Worm (Caenorhabditis elegans) whole organism, L4 larva: ENCODE data around the gene pde-12.
A peak's percentile ranks its signal among the peaks of the same experiment; 100 is the strongest.

Experiments used
- F10B5.3 ChIP-seq: sonication (generic microtip); optimal IDR thresholded peaks from 2 replicates; lab custom pipeline; 2016; ENCODE audit warnings: mild to moderate bottlenecking, missing genetic modification characterization, missing compliant biosample characterization
- R02D3.7 ChIP-seq: fragments of 150-350 bp; sonication (generic microtip); optimal IDR thresholded peaks from 3 replicates; lab custom pipeline; 2014; ENCODE audit warnings: missing biosample characterization, missing genetic modification characterization
- T20F7.1 ChIP-seq: fragments of 200-800 bp; sonication (Bioruptor generic); optimal IDR thresholded peaks from 2 replicates; lab custom pipeline; 2018; ENCODE audit warnings: mild to moderate bottlenecking, missing genetic modification characterization, missing compliant biosample characterization
- T26A8.4 ChIP-seq: fragments of 200-800 bp; sonication (Bioruptor generic); IDR thresholded peaks from 2 replicates; pipeline ENCODE4 v1.3.6; 2022; ENCODE audit warnings: missing genetic modification characterization, missing compliant biosample characterization
- aha-1 ChIP-seq: fragments of 150-350 bp; peaks from one replicate; lab custom pipeline; 2014; ENCODE audit warnings: missing biosample characterization, missing genetic modification characterization
- ama-1 ChIP-seq: fragments of 150-350 bp; optimal IDR thresholded peaks from 2 replicates; lab custom pipeline; 2014; ENCODE audit warnings: inconsistent platforms, mixed read lengths
- ceh-32 ChIP-seq: sonication (generic microtip); optimal IDR thresholded peaks from 2 replicates; lab custom pipeline; 2016; ENCODE audit warnings: mild to moderate bottlenecking, missing genetic modification characterization, missing compliant biosample characterization; ENCODE audit not compliant: poor library complexity
- ceh-44 ChIP-seq: fragments of 200-800 bp; sonication (Bioruptor generic); IDR thresholded peaks from 2 replicates; pipeline ENCODE4 v1.3.6; 2022; ENCODE audit warnings: missing genetic modification reagents, missing genetic modification characterization, missing compliant biosample characterization
- ceh-82 ChIP-seq: sonication (generic microtip); optimal IDR thresholded peaks from 2 replicates; lab custom pipeline; 2017; ENCODE audit warnings: missing biosample characterization, missing genetic modification characterization
- cey-2 ChIP-seq: sonication (generic microtip); optimal IDR thresholded peaks from 3 replicates; lab custom pipeline; 2017; ENCODE audit warnings: missing genetic modification characterization, mild to moderate bottlenecking, missing compliant biosample characterization, antibody characterized with exemption, borderline replicate concordance; ENCODE audit not compliant: insufficient read depth
- daf-16 ChIP-seq, 3 experiments: sonication (generic microtip); optimal IDR thresholded peaks; 2 replicates each; lab custom pipeline; 2016 to 2017; ENCODE audit warnings: missing genetic modification characterization in 3 of 3, missing genetic modification reagents in 3 of 3, mild to moderate bottlenecking in 2 of 3, missing compliant biosample characterization in 2 of 3, missing biosample characterization in 1 of 3, moderate library complexity in 1 of 3
- daf-8 ChIP-seq: fragments of 200-800 bp; sonication (Bioruptor generic); IDR thresholded peaks from 2 replicates; pipeline ENCODE4 v1.3.6; 2022; ENCODE audit warnings: missing genetic modification characterization, missing compliant biosample characterization
- dmd-6 ChIP-seq: fragments of 200-800 bp; sonication (Bioruptor generic); IDR thresholded peaks from 2 replicates; pipeline ENCODE4 v1.3.6; 2022; ENCODE audit warnings: missing genetic modification reagents, missing genetic modification characterization, missing compliant biosample characterization
- dmd-9 ChIP-seq: fragments of 200-800 bp; sonication (Bioruptor generic); IDR thresholded peaks from 2 replicates; pipeline ENCODE4 v1.3.6; 2022; ENCODE audit warnings: missing genetic modification reagents, missing genetic modification characterization, missing compliant biosample characterization
- dve-1 ChIP-seq: sonication (generic microtip); optimal IDR thresholded peaks from 2 replicates; lab custom pipeline; 2017; ENCODE audit warnings: antibody characterized with exemption, mild to moderate bottlenecking, missing genetic modification characterization, missing compliant biosample characterization; ENCODE audit not compliant: insufficient read depth
- egl-43 ChIP-seq: fragments of 200-800 bp; sonication (Bioruptor generic); IDR thresholded peaks from 2 replicates; pipeline ENCODE4 v1.3.6; 2022; ENCODE audit warnings: missing genetic modification reagents, missing genetic modification characterization, missing compliant biosample characterization
- hlh-11 ChIP-seq: fragments of 200-800 bp; sonication (Bioruptor generic); optimal IDR thresholded peaks from 2 replicates; lab custom pipeline; 2018; ENCODE audit warnings: mild to moderate bottlenecking, missing genetic modification characterization, missing compliant biosample characterization
- hlh-30 ChIP-seq: sonication (generic microtip); optimal IDR thresholded peaks from 2 replicates; lab custom pipeline; 2017; ENCODE audit warnings: antibody characterized with exemption, mild to moderate bottlenecking, missing genetic modification characterization, missing compliant biosample characterization; ENCODE audit not compliant: insufficient read depth
- lin-29 ChIP-seq: fragments of 200-800 bp; sonication (Bioruptor generic); IDR thresholded peaks from 2 replicates; pipeline ENCODE4 v1.3.6; 2022; ENCODE audit warnings: missing genetic modification reagents, missing genetic modification characterization, missing compliant biosample characterization
- mdl-1 ChIP-seq, 2 experiments: fragments of 150-350 bp in 1 of 2; sonication (generic microtip) in 1 of 2; optimal IDR thresholded peaks; 2 replicates each; lab custom pipeline; 2014 to 2017; ENCODE audit warnings: missing biosample characterization in 2 of 2, missing genetic modification characterization in 2 of 2
- mxl-2 ChIP-seq: fragments of 200-800 bp; sonication (Bioruptor generic); conservative IDR thresholded peaks from 2 replicates; pipeline ENCODE4 v1.3.6; 2022; ENCODE audit warnings: missing genetic modification reagents, missing genetic modification characterization, missing compliant biosample characterization
- nhr-10 ChIP-seq: fragments of 150-350 bp; optimal IDR thresholded peaks from 2 replicates; lab custom pipeline; 2014; ENCODE audit warnings: missing biosample characterization, missing genetic modification characterization
- nhr-102 ChIP-seq: sonication (generic microtip); optimal IDR thresholded peaks from 2 replicates; lab custom pipeline; 2016; ENCODE audit warnings: mild to moderate bottlenecking, missing genetic modification characterization, moderate library complexity, missing compliant biosample characterization
- nhr-237 ChIP-seq: sonication (generic microtip); optimal IDR thresholded peaks from 2 replicates; lab custom pipeline; 2017; ENCODE audit warnings: missing biosample characterization, missing genetic modification characterization
- nhr-25 ChIP-seq: sonication (generic microtip); optimal IDR thresholded peaks from 2 replicates; lab custom pipeline; 2017; ENCODE audit warnings: missing genetic modification characterization, mild to moderate bottlenecking, missing compliant biosample characterization, antibody characterized with exemption, moderate library complexity, borderline replicate concordance; ENCODE audit not compliant: insufficient read depth
- nhr-28 ChIP-seq: fragments of 150-350 bp; optimal IDR thresholded peaks from 2 replicates; lab custom pipeline; 2014; ENCODE audit warnings: missing biosample characterization, missing genetic modification characterization
- nhr-42 ChIP-seq: fragments of 200-800 bp; sonication (Bioruptor generic); IDR thresholded peaks from 2 replicates; pipeline ENCODE4 v1.3.6; 2022; ENCODE audit warnings: missing genetic modification characterization, missing compliant biosample characterization
- nhr-48 ChIP-seq: sonication (generic microtip); optimal IDR thresholded peaks from 2 replicates; lab custom pipeline; 2016; ENCODE audit warnings: mild to moderate bottlenecking, missing genetic modification characterization, missing compliant biosample characterization
- nhr-76 ChIP-seq: fragments of 150-350 bp; optimal IDR thresholded peaks from 2 replicates; lab custom pipeline; 2014; ENCODE audit warnings: missing biosample characterization, missing genetic modification characterization
- nhr-77 ChIP-seq: fragments of 150-350 bp; optimal IDR thresholded peaks from 2 replicates; lab custom pipeline; 2014; ENCODE audit warnings: missing biosample characterization, missing genetic modification characterization
- pqm-1 ChIP-seq: sonication (generic microtip); optimal IDR thresholded peaks from 2 replicates; lab custom pipeline; 2017; ENCODE audit warnings: missing biosample characterization, missing genetic modification characterization
- rbr-2 ChIP-seq: sonication (generic microtip); optimal IDR thresholded peaks from 2 replicates; lab custom pipeline; 2016; ENCODE audit warnings: missing genotype, missing genetic modification characterization, missing compliant biosample characterization
- unc-62 ChIP-seq, 3 experiments: fragments of 150-350 bp in 1 of 3; sonication (generic microtip); optimal IDR thresholded peaks in 2 of 3; peaks in 1 of 3; 1 replicate in 1 of 3; 2 replicates in 2 of 3; lab custom pipeline; 2014 to 2017; ENCODE audit warnings: missing biosample characterization in 3 of 3, missing genetic modification characterization in 3 of 3, missing genetic modification reagents in 3 of 3, missing genotype in 1 of 3
- vab-7 ChIP-seq: fragments of 200-800 bp; sonication (Bioruptor generic); IDR thresholded peaks from 2 replicates; pipeline ENCODE4 v1.3.6; 2022; ENCODE audit warnings: missing genetic modification reagents, missing genetic modification characterization, missing compliant biosample characterization
- zag-1 ChIP-seq: fragments of 150-350 bp; optimal IDR thresholded peaks from 2 replicates; lab custom pipeline; 2014; ENCODE audit warnings: missing biosample characterization, missing genetic modification characterization
- ztf-7 ChIP-seq: fragments of 150-350 bp; optimal IDR thresholded peaks from 2 replicates; lab custom pipeline; 2014; ENCODE audit warnings: missing biosample characterization, missing genetic modification characterization

The pde-12 gene

DNA sequence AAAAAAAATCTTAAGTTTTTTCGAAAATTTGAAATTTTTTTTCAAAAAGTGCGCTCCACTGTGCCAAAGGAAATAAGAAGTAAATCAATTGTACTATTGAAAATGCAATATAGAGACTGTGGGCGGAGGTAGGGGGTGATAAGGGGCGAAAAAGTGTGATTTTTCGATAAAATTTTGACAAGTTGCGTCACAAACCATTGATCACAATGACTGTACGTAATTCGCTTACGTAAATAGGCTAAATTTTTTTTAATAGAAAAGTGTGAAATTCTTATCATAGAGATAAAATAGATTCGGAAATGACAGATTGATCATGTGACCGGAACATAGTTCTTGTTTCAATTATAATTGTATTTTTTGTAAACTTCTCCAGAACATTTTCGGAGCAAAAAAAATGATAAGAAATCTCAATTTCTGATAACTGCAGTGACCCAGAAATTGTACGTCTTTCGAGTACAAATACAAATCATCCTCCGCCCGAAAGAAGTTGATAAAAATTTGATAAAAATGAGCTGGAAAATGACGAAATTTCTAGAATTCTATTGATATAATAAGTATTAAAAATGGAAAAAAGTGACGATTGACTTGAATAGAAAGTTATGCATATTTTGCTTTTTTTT lies 22.2 kb downstream of the pde-12 start (continued):
- TF ChIP-seq dmd-9 (GFP tag; lab: Robert Waterston, UW) (no peak), mdl-1 (tag; optimal IDR thresholded peaks at IDR 0.05; lab: Kevin White, UChicago) (peak in 1 of 2 experiments; percentile 15), F10B5.3 (tag; lab: Kevin White, UChicago) (no peak), hlh-11 (tag; lab: Kevin White, UChicago) (peak; percentile 82), dve-1 (tag; lab: Kevin White, UChicago) (peak; percentile 96), ama-1 (lab: Kevin White, UChicago) (no peak), ceh-82 (tag; lab: Kevin White, UChicago) (no peak), lin-29 (GFP tag; lab: Robert Waterston, UW) (no peak), nhr-102 (tag; lab: Kevin White, UChicago) (peak; percentile 69), T20F7.1 (GFP tag; lab: Kevin White, UChicago) (peak; percentile 61), ztf-7 (tag; lab: Kevin White, UChicago) (peak; percentile 30), pqm-1 (tag; lab: Kevin White, UChicago) (peak; percentile 62), mxl-2 (GFP tag; lab: Robert Waterston, UW) (no peak), cey-2 (no peak), nhr-48 (peak; percentile 69), nhr-10 (tag; lab: Kevin White, UChicago) (no peak), vab-7 (GFP tag; lab: Robert Waterston, UW) (no peak), unc-62 (GFP tag; optimal IDR thresholded peaks at IDR 0.05 in 1 of 2; lab: Kevin White, UChicago) (no peak), unc-62 (tag; optimal IDR thresholded peaks at IDR 0.05; lab: Kevin White, UChicago) (no peak), nhr-77 (tag; lab: Kevin White, UChicago) (peak; percentile 37), egl-43 (GFP tag; lab: Robert Waterston, UW) (no peak), rbr-2 (no peak), T26A8.4 (no peak), ceh-32 (tag; lab: Kevin White, UChicago) (no peak), nhr-42 (GFP tag; lab: Robert Waterston, UW) (no peak), hlh-30 (tag; lab: Kevin White, UChicago) (peak; percentile 78), nhr-76 (tag; lab: Kevin White, UChicago) (no peak), daf-8 (GFP tag; lab: Robert Waterston, UW) (no peak)

DNA sequence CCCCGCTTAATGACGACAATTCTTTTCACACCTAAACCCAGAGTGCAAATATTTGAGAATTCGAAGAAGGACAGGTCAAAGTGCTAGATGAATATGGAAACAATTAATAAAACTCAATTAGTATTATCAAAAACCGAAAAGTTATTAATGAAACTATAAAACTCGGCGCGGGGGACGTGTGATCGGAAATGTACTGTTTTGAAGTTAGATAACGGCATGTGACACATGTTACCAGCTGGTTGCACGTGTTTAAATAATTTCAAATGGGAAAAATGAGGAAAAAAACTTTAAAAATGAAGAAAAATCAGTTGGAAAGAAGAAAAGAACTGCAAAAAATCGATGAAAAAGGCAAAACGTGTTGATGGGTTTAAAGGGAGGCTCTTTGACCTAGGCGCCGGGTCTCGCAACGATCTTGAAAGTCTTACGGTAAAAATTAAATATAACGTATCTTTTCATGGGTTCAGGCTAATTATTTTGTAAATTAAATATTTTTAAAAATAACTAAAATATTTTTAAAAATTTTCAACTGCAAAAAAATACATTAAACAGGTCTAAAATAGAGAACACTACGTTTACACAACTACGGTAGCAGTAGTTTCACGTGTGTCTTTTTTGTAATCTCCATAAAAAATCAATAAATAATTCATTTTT lies 24.1 kb downstream of the pde-12 start:
- peak; percentile 47 for TF ChIP-seq hlh-11 (tag; lab: Kevin White, UChicago)
- TF ChIP-seq nhr-237 (tag; lab: Kevin White, UChicago) = no peak
- no peak for TF ChIP-seq nhr-25 (tag; lab: Kevin White, UChicago)
- TF ChIP-seq ceh-44 (GFP tag; lab: Robert Waterston, UW) = no peak
- no peak for TF ChIP-seq R02D3.7 (tag; lab: Kevin White, UChicago)
- peak; percentile 62 for TF ChIP-seq nhr-28 (tag; lab: Kevin White, UChicago)
- TF ChIP-seq zag-1 (tag; lab: Kevin White, UChicago) = no peak
- TF ChIP-seq hlh-30 (tag; lab: Kevin White, UChicago) = peak; percentile 67
- TF ChIP-seq mdl-1 (tag; optimal IDR thresholded peaks at IDR 0.05; lab: Kevin White, UChicago) = peak in 1 of 2 experiments; percentile 34
- peak; percentile 50 for TF ChIP-seq dmd-6 (GFP tag; lab: Robert Waterston, UW)
- no peak for TF ChIP-seq daf-16 (GFP tag; optimal IDR thresholded peaks at IDR 0.05; lab: Kevin White, UChicago)
- peak; percentile 24 for TF ChIP-seq daf-16 (tag; optimal IDR thresholded peaks at IDR 0.05; lab: Kevin White, UChicago)
- TF ChIP-seq pqm-1 (tag; lab: Kevin White, UChicago) = peak; percentile 42
- peak; percentile 3 for TF ChIP-seq nhr-77 (tag; lab: Kevin White, UChicago)
- peak; percentile 40 for TF ChIP-seq dve-1 (tag; lab: Kevin White, UChicago)
- peak; percentile 40 for TF ChIP-seq aha-1 (tag; lab: Kevin White, UChicago)
- TF ChIP-seq, all 104 proteins: peak for 10
